Fruit fly (Drosophila melanogaster) whole organism, larva: ENCODE data around the gene Hel89B.

Experiments used
- noc ChIP-seq: fragments of 200-800 bp; sonication (Bioruptor generic); optimal IDR thresholded peaks from 3 replicates; lab custom pipeline; 2019; ENCODE audit warnings: missing biosample characterization, mild to moderate bottlenecking, missing genetic modification characterization, moderate library complexity

The Hel89B gene

dm6 chr3R:15972979-15973486, at the start of gene Hel89B:
Gene Hel89B (plus strand): TSS chr3R:15973298.
- no peak for TF ChIP-seq noc (tag; lab: Kevin White, UChicago)

DNA sequence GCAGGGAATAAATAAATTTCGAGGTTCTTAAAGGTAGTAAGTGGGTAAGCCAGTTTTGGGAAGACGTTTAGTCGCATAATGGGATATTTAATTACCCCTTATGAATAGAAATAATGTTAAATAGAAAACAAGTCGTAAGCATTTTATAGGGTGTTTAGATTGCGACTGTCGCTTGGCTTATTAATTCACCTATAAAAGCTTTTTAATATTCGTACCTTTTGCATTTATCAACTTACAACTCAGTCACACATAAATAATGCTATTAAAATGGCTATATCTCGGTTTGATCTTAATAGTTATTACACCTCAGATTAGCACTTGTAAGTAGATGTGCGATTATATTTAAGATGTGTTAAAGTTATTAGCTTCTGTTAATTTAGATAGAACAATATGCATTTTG, 47.8 kb upstream of the Hel89B start, which contains the start of gene CG34276:
Gene CG34276 (plus strand): TSS at position 301 of the 400 bp plus-strand sequence.
- no peak for TF ChIP-seq noc (tag; lab: Kevin White, UChicago)

DNA sequence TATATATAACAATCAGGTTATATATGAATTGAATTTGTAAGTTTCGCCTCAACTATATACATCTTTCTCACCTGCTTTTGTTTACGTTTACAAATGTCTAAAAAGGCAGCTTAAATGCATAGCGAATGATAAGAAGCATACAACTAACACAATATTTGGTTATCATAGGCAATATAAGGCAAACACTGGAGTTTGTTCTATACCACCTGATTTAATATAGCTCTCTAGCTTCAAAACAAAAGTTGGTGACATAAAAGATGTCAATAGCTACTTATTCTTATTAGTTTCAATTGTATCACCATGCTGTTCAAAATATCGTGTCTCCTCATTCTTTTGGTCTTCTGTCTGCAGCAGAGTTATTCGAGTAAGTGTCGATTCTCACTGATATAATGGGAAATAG, 47.2 kb upstream of the Hel89B start:
- TF ChIP-seq noc (tag; lab: Kevin White, UChicago): no peak

DNA sequence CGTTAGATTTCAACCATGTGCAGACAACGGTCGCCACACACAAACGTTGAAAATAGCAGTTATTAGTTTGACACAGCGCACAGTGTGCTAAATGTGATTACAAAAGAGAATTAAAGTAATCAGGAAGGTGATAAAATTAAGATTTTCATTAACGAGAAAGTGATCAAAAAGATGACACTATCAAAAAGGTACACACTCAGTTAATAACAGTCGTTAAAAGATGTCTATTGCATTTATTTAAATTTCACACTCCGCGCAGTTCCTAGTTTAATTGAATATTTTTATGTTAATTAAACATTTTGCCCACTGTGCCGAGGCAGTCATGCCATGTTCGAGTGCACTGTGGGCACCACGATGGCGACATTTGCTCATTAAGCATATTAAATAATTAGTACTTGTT, 45.9 kb upstream of the Hel89B start:
- TF ChIP-seq noc (tag; lab: Kevin White, UChicago): peak; percentile 30

DNA sequence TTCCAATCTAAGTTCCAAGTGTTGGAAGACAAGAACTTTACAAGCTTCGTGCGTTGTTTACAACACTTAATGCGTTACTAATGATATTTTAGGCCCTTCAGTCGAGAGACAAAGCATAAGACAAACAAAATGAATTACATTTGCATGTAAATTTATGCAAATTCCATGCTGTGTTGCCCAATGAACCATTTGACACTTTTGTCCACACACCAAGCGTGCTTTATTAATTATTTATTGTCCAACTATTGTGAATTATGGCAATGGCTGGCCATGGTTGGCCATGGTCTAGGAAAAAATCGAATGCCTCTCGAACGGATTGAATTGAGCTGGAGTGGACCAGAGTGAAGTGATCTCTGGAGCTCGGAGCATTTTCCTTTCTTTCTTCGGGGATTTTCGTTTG, 45.0 kb upstream of the Hel89B start:
- no peak for TF ChIP-seq noc (tag; lab: Kevin White, UChicago)

- TF ChIP-seq noc (tag; lab: Kevin White, UChicago): no peak
These were observed 43.0 kb upstream of the Hel89B start for dm6 chr3R:15930050-15930449.

- no peak for TF ChIP-seq noc (tag; lab: Kevin White, UChicago)
These were observed 39.4 kb upstream of the Hel89B start, which contains the start of the genes CG5478 and blp for dm6 chr3R:15933609-15934232. Gene CG5478 (minus strand): TSS chr3R:15933734. Gene blp (plus strand): TSS chr3R:15933847.

DNA sequence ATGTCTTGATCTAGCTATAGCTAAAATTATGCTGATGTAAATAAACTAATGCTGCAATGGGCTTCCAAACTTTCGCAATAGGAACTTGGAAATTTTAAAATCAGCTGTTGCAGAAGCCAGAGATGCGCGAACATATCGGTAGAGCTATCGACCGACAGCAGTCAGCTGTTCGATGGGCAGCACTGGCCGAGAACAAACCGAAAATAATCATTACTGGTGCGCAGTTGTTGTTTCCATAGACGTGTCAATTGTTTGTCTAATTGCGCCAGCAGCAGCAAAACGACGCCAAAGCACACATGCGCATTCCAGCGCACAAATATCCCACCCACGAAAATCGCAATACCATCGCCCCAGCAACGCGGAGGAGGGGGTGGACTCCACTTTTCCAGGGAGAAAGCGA, 38.1 kb upstream of the Hel89B start, which contains the start of gene Sap47:
Gene Sap47 (plus strand): TSS at position 149 of the 400 bp plus-strand sequence.
- TF ChIP-seq noc (tag; lab: Kevin White, UChicago): no peak

DNA sequence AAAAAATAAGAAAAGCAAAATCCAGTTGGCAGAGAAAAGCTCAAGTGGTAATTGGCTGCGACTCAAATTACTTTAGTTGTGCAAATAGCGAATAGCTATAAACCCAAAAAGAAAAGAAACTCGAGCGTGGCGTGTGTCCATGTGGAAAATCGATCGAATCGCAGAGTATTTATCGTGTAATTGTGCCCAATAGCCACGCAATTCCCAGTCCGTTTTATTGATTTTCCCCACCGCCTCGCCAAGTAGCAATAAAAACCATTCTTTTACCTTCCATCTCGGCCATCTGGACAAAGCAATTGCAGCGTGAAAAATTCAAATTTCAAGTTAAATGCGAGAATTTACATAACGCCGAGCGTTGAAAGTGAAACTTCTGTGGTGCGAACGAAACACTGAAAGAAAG, 37.6 kb upstream of the Hel89B start:
- no peak for TF ChIP-seq noc (tag; lab: Kevin White, UChicago)

DNA sequence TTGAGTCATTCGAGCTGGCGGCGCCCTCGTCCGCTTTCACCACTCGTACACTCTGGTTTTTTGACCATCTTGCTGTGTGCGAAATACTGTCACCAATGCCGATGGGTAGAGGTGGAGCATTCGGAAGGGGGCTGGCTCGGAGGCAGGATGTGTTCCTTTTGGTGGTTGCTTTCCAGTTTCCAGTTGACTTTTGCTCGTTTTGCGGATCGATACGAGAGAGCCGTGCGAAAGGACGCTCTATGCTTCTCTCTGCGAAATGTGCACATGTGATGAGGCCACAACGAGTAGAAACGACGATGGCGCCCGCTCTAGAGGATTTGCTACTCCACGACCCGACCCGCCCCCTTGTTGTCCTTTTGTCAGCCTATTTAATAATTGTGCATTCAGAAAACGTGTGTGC, 35.4 kb upstream of the Hel89B start:
- no peak for TF ChIP-seq noc (tag; lab: Kevin White, UChicago)

- no peak for TF ChIP-seq noc (tag; lab: Kevin White, UChicago)
These were observed 25.5 kb upstream of the Hel89B start for dm6 chr3R:15947605-15948004.

dm6 chr3R:15950843-15951242, 22.3 kb upstream of the Hel89B start, which contains the start of the genes CG31088 and CG46383:
Gene CG31088 (minus strand): TSS chr3R:15950943.
Gene CG46383 (minus strand): TSS chr3R:15950943.
- TF ChIP-seq noc (tag; lab: Kevin White, UChicago): no peak

DNA sequence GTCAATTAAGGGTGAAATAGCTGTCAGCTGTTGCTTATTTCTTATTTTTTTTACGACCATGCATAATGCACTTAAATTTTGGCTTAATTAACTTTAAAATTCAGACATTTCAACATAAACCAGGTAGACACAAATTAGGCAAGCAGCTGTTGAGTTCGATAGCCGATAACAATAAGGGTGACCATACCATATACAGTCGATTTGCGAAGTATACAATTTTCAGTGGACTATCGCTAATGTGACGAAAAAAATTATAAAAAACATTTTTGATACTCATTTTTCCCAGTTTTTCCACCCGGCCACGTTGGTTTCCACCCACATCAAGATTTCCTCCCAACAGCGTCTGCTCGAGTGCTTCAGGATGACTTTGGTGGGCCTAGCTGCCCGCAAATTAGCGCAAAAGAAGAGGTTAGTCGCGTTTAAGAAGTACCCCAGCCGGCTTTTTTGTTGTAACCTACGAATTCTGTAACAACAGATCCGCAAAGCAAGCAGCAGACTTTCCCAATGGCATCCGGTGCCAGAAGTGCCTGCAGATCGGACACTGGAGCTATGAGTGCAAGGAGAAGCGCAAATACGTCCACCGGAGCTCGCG, 9.3 kb upstream of the Hel89B start, which contains the start of the genes CG4287 and CG5516:
Gene CG4287 (minus strand): TSS at position 178 of the 592 bp plus-strand sequence.
Gene CG5516 (plus strand): TSS at position 195 of the 592 bp plus-strand sequence.
- no peak for TF ChIP-seq noc (tag; lab: Kevin White, UChicago)

DNA sequence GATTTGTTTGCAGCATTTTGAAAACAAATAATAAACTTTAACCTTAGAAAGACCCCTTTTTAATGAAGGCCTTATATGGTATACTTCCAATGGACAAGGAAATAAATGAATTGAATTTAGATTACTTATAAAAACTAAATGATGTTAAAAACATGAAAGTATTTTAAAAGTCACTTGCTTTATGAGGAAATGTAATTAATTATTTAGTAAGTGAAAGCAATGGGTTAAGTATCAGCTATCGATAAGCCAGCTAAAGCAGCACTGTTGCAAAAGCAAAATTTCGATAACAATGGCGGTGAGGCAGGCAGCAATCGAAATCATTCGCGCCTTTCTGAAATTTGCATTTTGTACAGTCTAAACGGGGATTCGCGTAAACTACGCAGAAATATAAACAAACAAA, 7.9 kb upstream of the Hel89B start, which contains the start of the genes CG32856 and Rbf2:
Gene CG32856 (minus strand): TSS at position 183 of the 400 bp plus-strand sequence.
Gene Rbf2 (plus strand): TSS at position 278 of the 400 bp plus-strand sequence.
- peak; percentile 92 for TF ChIP-seq noc (tag; lab: Kevin White, UChicago)

DNA sequence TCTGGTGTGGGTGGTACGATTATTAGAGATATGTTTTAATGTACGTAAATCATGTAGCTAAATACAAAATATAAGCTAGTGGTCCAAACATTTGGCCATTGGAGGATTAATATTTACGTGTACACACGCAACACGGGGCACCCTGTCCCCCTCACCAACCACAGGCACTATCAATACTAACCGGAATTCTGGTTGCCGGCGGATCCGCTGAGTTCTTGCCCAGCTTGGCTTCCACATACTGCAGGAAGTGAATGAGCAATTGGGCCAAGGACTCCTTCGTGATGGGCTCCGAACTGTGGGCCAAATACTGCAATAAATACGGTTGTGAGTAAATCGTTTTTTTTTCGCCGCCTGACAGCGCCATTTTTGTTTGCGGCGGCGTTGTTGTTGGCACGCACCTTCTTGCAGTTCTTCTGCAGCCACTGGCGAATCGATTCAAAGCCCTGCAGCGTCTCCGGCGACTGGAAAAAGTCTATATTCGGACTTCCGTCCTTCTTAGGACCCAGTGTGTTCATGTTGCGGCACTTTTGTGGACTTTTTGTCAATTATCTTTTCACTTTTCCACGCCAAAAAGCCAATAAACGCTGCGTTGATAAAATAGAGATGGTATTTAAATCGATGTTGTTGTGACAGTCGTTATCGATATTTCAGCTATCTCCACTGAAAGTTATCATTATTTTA, 660 bp upstream of the Hel89B start, which contains the start of gene mor:
Gene mor (minus strand): TSS at position 616 of the 681 bp plus-strand sequence.
- TF ChIP-seq noc (tag; lab: Kevin White, UChicago): no peak
